Worm (Caenorhabditis elegans) whole organism, L3 larva: ENCODE results near the gene egl-23.
A peak's percentile ranks its signal among the peaks of the same experiment; 100 is the strongest.

Source experiments
- ama-1 ChIP-seq: fragments of 150-350 bp; optimal IDR thresholded peaks from 2 replicates; lab custom pipeline; 2018
- jun-1 ChIP-seq: fragments of 150-350 bp; optimal IDR thresholded peaks from 2 replicates; lab custom pipeline; 2014; ENCODE audit warnings: missing biosample characterization, missing genetic modification reagents, missing genetic modification characterization
- mml-1 ChIP-seq: fragments of 150-350 bp; sonication (generic microtip); optimal IDR thresholded peaks from 3 replicates; lab custom pipeline; 2014; ENCODE audit warnings: missing biosample characterization, missing genetic modification characterization
- zag-1 ChIP-seq: fragments of 150-350 bp; optimal IDR thresholded peaks from 2 replicates; lab custom pipeline; 2014; ENCODE audit warnings: missing biosample characterization, missing genetic modification characterization

ce11 chrIV:14032620-14033501 is 44.0 kb downstream of the egl-23 start:
- TF ChIP-seq mml-1 = no peak
- TF ChIP-seq ama-1 = no peak
- peak; percentile 28 for TF ChIP-seq zag-1 (tag; lab: Kevin White, UChicago)
- peak; percentile 87 for TF ChIP-seq jun-1 (tag; lab: Kevin White, UChicago)
